Worm (Caenorhabditis elegans) whole organism, L3 larva: Measurements from ENCODE around the gene ska-3.

Experiments
- R02D3.7 ChIP-seq: fragments of 150-350 bp; optimal IDR thresholded peaks from 2 replicates; lab custom pipeline; 2014; ENCODE audit warnings: missing biosample characterization, missing genetic modification characterization
- ZK546.5 ChIP-seq: sonication (generic microtip); optimal IDR thresholded peaks from 2 replicates; lab custom pipeline; 2017; ENCODE audit warnings: missing biosample characterization, missing genetic modification characterization
- aly-2 ChIP-seq: fragments of 150-350 bp; optimal IDR thresholded peaks from 2 replicates; lab custom pipeline; 2014; ENCODE audit warnings: missing biosample characterization, missing genetic modification characterization
- ama-1 ChIP-seq: fragments of 150-350 bp; optimal IDR thresholded peaks from 2 replicates; lab custom pipeline; 2018
- ceh-16 ChIP-seq: sonication (generic microtip); optimal IDR thresholded peaks from 2 replicates; lab custom pipeline; 2017; ENCODE audit warnings: missing biosample characterization, missing genetic modification characterization
- ceh-28 ChIP-seq: fragments of 150-350 bp; optimal IDR thresholded peaks from 2 replicates; lab custom pipeline; 2014; ENCODE audit warnings: missing biosample characterization, missing genetic modification reagents, missing genetic modification characterization
- ceh-82 ChIP-seq: fragments of 150-350 bp; optimal IDR thresholded peaks from 2 replicates; lab custom pipeline; 2014; ENCODE audit warnings: missing biosample characterization, missing genetic modification characterization
- ceh-9 ChIP-seq: sonication (generic microtip); optimal IDR thresholded peaks from 2 replicates; lab custom pipeline; 2018; ENCODE audit warnings: missing biosample characterization, missing genetic modification characterization
- daf-12 ChIP-seq: fragments of 150-350 bp; optimal IDR thresholded peaks from 2 replicates; lab custom pipeline; 2014; ENCODE audit warnings: missing biosample characterization, missing genetic modification reagents, missing genetic modification characterization
- egl-27 ChIP-seq: sonication (generic microtip); optimal IDR thresholded peaks from 4 replicates; lab custom pipeline; 2017; ENCODE audit warnings: missing biosample characterization, missing genetic modification reagents, missing genetic modification characterization
- egl-5 ChIP-seq: fragments of 150-350 bp; optimal IDR thresholded peaks from 2 replicates; lab custom pipeline; 2017; ENCODE audit warnings: missing biosample characterization, missing genetic modification reagents, missing genetic modification characterization, inconsistent platforms
- elt-1 ChIP-seq: fragments of 150-350 bp; optimal IDR thresholded peaks from 2 replicates; lab custom pipeline; 2014; ENCODE audit warnings: missing biosample characterization, missing genetic modification characterization
- elt-2 ChIP-seq: sonication (generic microtip); optimal IDR thresholded peaks from 2 replicates; lab custom pipeline; 2016; ENCODE audit warnings: missing genetic modification reagents, mild to moderate bottlenecking, missing genetic modification characterization, missing compliant biosample characterization
- elt-3 ChIP-seq, 3 experiments: fragments of 150-350 bp in 1 of 3; sonication (generic microtip) in 2 of 3; optimal IDR thresholded peaks; 2 replicates in 2 of 3; 4 replicates in 1 of 3; lab custom pipeline; 2014 to 2017; ENCODE audit warnings: missing biosample characterization in 3 of 3, missing genetic modification characterization in 3 of 3
- eor-1 ChIP-seq, 2 experiments: fragments of 150-350 bp; optimal IDR thresholded peaks; 2 replicates each; lab custom pipeline; 2014 to 2018; ENCODE audit warnings: missing biosample characterization in 2 of 2, missing genetic modification characterization in 2 of 2
- fkh-10 ChIP-seq: sonication (generic microtip); optimal IDR thresholded peaks from 2 replicates; lab custom pipeline; 2017; ENCODE audit warnings: missing biosample characterization, missing genetic modification reagents, missing genetic modification characterization
- fkh-2 ChIP-seq: fragments of 150-350 bp; optimal IDR thresholded peaks from 2 replicates; lab custom pipeline; 2014; ENCODE audit warnings: missing biosample characterization, missing genetic modification reagents, missing genetic modification characterization
- fos-1 ChIP-seq: fragments of 150-350 bp; optimal IDR thresholded peaks from 2 replicates; lab custom pipeline; 2014; ENCODE audit warnings: missing biosample characterization, missing genetic modification characterization
- hmg-11 ChIP-seq: sonication (generic microtip); optimal IDR thresholded peaks from 2 replicates; lab custom pipeline; 2016; ENCODE audit warnings: missing genetic modification characterization, missing compliant biosample characterization
- jun-1 ChIP-seq: fragments of 150-350 bp; optimal IDR thresholded peaks from 2 replicates; lab custom pipeline; 2014; ENCODE audit warnings: missing biosample characterization, missing genetic modification reagents, missing genetic modification characterization
- lin-15B ChIP-seq: fragments of 150-350 bp; optimal IDR thresholded peaks from 2 replicates; lab custom pipeline; 2014; ENCODE audit warnings: missing biosample characterization, missing genetic modification characterization
- lin-39 ChIP-seq: fragments of 150-350 bp; optimal IDR thresholded peaks from 2 replicates; lab custom pipeline; 2018; ENCODE audit warnings: missing biosample characterization, missing genetic modification reagents, missing genetic modification characterization
- lsy-12 ChIP-seq: sonication (generic microtip); optimal IDR thresholded peaks from 2 replicates; lab custom pipeline; 2016; ENCODE audit warnings: mild to moderate bottlenecking, missing genetic modification characterization, missing compliant biosample characterization
- mdl-1 ChIP-seq: fragments of 150-350 bp; optimal IDR thresholded peaks from 2 replicates; lab custom pipeline; 2014; ENCODE audit warnings: missing biosample characterization, missing genetic modification characterization
- mml-1 ChIP-seq: fragments of 150-350 bp; sonication (generic microtip); optimal IDR thresholded peaks from 3 replicates; lab custom pipeline; 2014; ENCODE audit warnings: missing biosample characterization, missing genetic modification characterization
- nfya-1 ChIP-seq: sonication (generic microtip); optimal IDR thresholded peaks from 2 replicates; lab custom pipeline; 2017; ENCODE audit warnings: missing genetic modification characterization, mild to moderate bottlenecking, missing compliant biosample characterization, antibody characterized with exemption, moderate library complexity; ENCODE audit not compliant: insufficient read depth
- nhr-11 ChIP-seq: fragments of 150-350 bp; optimal IDR thresholded peaks from 2 replicates; lab custom pipeline; 2014; ENCODE audit warnings: missing biosample characterization, missing genetic modification characterization
- nhr-12 ChIP-seq: fragments of 150-350 bp; optimal IDR thresholded peaks from 2 replicates; lab custom pipeline; 2014; ENCODE audit warnings: missing biosample characterization, missing genetic modification characterization
- nhr-23 ChIP-seq: fragments of 150-350 bp; optimal IDR thresholded peaks from 2 replicates; lab custom pipeline; 2014; ENCODE audit warnings: missing biosample characterization, missing genetic modification reagents, missing genetic modification characterization
- nhr-237 ChIP-seq: fragments of 150-350 bp; optimal IDR thresholded peaks from 2 replicates; lab custom pipeline; 2014; ENCODE audit warnings: missing biosample characterization, missing genetic modification characterization
- nhr-25 ChIP-seq: sonication (generic microtip); optimal IDR thresholded peaks from 2 replicates; lab custom pipeline; 2017; ENCODE audit warnings: missing biosample characterization, missing genetic modification characterization
- nhr-28 ChIP-seq: fragments of 150-350 bp; optimal IDR thresholded peaks from 2 replicates; lab custom pipeline; 2014; ENCODE audit warnings: missing biosample characterization, missing genetic modification characterization
- nhr-43 ChIP-seq: sonication (generic microtip); optimal IDR thresholded peaks from 2 replicates; lab custom pipeline; 2016; ENCODE audit warnings: mild to moderate bottlenecking, missing genetic modification characterization, missing compliant biosample characterization; ENCODE audit not compliant: poor library complexity, severe bottlenecking
- nhr-67 ChIP-seq: fragments of 150-350 bp; optimal IDR thresholded peaks from 2 replicates; lab custom pipeline; 2014; ENCODE audit warnings: missing biosample characterization, missing genetic modification characterization
- nhr-76 ChIP-seq: fragments of 150-350 bp; sonication (generic microtip); optimal IDR thresholded peaks from 5 replicates; lab custom pipeline; 2014; ENCODE audit warnings: missing biosample characterization, missing genetic modification characterization
- nhr-77 ChIP-seq: fragments of 150-350 bp; optimal IDR thresholded peaks from 2 replicates; lab custom pipeline; 2014; ENCODE audit warnings: missing biosample characterization, missing genetic modification characterization
- pha-4 ChIP-seq: fragments of 150-350 bp; optimal IDR thresholded peaks from 2 replicates; lab custom pipeline; 2014; ENCODE audit warnings: missing biosample characterization, missing genetic modification reagents, missing genetic modification characterization
- pqm-1 ChIP-seq: fragments of 150-350 bp; optimal IDR thresholded peaks from 2 replicates; lab custom pipeline; 2017; ENCODE audit warnings: missing biosample characterization, missing genetic modification characterization, inconsistent platforms
- sea-2 ChIP-seq: fragments of 150-350 bp; sonication (generic microtip); optimal IDR thresholded peaks from 4 replicates; lab custom pipeline; 2014; ENCODE audit warnings: missing biosample characterization, missing genetic modification reagents, missing genetic modification characterization
- skn-1 ChIP-seq: fragments of 150-350 bp; optimal IDR thresholded peaks from 2 replicates; lab custom pipeline; 2014; ENCODE audit warnings: missing biosample characterization, missing genetic modification characterization
- snpc-4 ChIP-seq: fragments of 150-350 bp; optimal IDR thresholded peaks from 2 replicates; lab custom pipeline; 2014; ENCODE audit warnings: missing biosample characterization, missing genetic modification characterization
- tbx-2 ChIP-seq: sonication (generic microtip); optimal IDR thresholded peaks from 2 replicates; lab custom pipeline; 2016; ENCODE audit warnings: mild to moderate bottlenecking, missing genetic modification characterization, missing compliant biosample characterization
- unc-39 ChIP-seq: sonication (generic microtip); optimal IDR thresholded peaks from 4 replicates; lab custom pipeline; 2017; ENCODE audit warnings: missing biosample characterization, missing genetic modification characterization
- unc-62 ChIP-seq: fragments of 150-350 bp; sonication (generic microtip); optimal IDR thresholded peaks from 4 replicates; lab custom pipeline; 2014; ENCODE audit warnings: missing biosample characterization, missing genetic modification reagents, missing genetic modification characterization
- zag-1 ChIP-seq: fragments of 150-350 bp; optimal IDR thresholded peaks from 2 replicates; lab custom pipeline; 2014; ENCODE audit warnings: missing biosample characterization, missing genetic modification characterization
- ztf-11 ChIP-seq: fragments of 150-350 bp; optimal IDR thresholded peaks from 2 replicates; lab custom pipeline; 2014; ENCODE audit warnings: missing biosample characterization, missing genetic modification characterization
- ztf-4 ChIP-seq: fragments of 150-350 bp; optimal IDR thresholded peaks from 2 replicates; lab custom pipeline; 2014; ENCODE audit warnings: missing biosample characterization, missing genetic modification characterization

The ska-3 gene

DNA sequence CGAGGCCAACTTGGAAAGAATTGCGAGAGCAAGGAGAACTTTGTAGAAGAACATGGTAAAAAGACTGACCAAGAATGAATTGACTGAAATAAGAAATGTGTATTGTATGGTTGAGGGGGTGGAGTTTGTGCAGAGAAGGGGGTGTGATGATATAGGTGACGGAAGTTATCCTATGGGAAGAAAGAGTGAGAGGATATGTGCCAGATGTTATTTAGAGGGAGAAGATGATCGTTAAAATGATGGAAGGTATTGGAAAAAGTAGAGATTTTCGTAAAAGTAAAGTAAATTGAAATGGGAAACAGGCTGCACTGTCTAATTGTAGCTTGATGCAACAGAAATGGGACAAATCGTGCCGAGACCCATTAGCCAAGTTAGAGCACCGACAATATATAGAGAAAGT is 21.9 kb downstream of the ska-3 start, which contains the start of gene sdz-21:
Gene sdz-21 (minus strand): TSS at position 101 of the 400 bp plus-strand sequence.
- TF ChIP-seq nhr-237 (no peak), ceh-28 (tag; lab: Kevin White, UChicago) (no peak), ceh-82 (tag; lab: Kevin White, UChicago) (no peak), elt-1 (no peak), nhr-25 (tag; lab: Kevin White, UChicago) (no peak), nhr-67 (tag; lab: Kevin White, UChicago) (no peak), nhr-28 (tag; lab: Kevin White, UChicago) (no peak), nhr-12 (tag; lab: Kevin White, UChicago) (no peak), nhr-43 (no peak), ztf-4 (tag; lab: Kevin White, UChicago) (no peak)

DNA sequence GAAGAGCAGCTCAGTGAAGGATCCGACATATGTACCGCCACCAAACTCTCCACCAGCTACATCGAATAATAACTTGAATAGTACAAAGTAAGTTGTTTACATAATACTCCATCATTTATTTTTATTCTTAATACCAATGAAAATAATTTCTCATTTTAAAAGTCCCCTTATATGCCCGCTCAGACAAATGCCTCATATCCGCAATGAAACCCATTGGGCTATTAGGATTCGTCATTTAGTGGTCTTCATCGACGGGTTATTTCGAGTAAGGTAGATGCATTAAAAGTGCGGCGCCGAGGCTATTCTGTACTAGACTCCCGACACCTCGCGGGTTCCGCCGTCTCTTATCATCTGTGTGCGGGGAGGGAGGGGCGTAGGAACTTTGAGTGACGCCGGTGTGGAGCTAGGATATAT is 25.1 kb downstream of the ska-3 start:
- TF ChIP-seq egl-27 (tag; lab: Kevin White, UChicago) (no peak), nfya-1 (tag; lab: Kevin White, UChicago) (peak; percentile 19), unc-39 (tag; lab: Kevin White, UChicago) (no peak), daf-12 (tag; lab: Kevin White, UChicago) (no peak), aly-2 (no peak), nhr-67 (tag; lab: Kevin White, UChicago) (no peak), skn-1 (tag; lab: Kevin White, UChicago) (no peak), lin-15B (tag; lab: Kevin White, UChicago) (peak; percentile 17), fos-1 (tag; lab: Kevin White, UChicago) (no peak), jun-1 (tag; lab: Kevin White, UChicago) (no peak), ceh-82 (tag; lab: Kevin White, UChicago) (no peak), nhr-76 (tag; lab: Kevin White, UChicago) (no peak), ztf-11 (tag; lab: Kevin White, UChicago) (no peak), nhr-25 (tag; lab: Kevin White, UChicago) (peak; percentile 43), nhr-12 (tag; lab: Kevin White, UChicago) (no peak), ama-1 (lab: Kevin White, UChicago) (peak; percentile 81), ztf-4 (tag; lab: Kevin White, UChicago) (no peak), pqm-1 (tag; lab: Kevin White, UChicago) (peak; percentile 49), lin-39 (tag; lab: Kevin White, UChicago) (no peak), fkh-10 (GFP tag; lab: Kevin White, UChicago) (no peak), eor-1 (tag; optimal IDR thresholded peaks at IDR 0.05; lab: Kevin White, UChicago) (no peak), ceh-16 (tag; lab: Kevin White, UChicago) (no peak), nhr-28 (tag; lab: Kevin White, UChicago) (no peak), R02D3.7 (peak; percentile 1), nhr-23 (peak; percentile 27), egl-5 (no peak), nhr-77 (tag; lab: Kevin White, UChicago) (no peak), elt-3 (tag; optimal IDR thresholded peaks at IDR 0.05; lab: Kevin White, UChicago) (no peak), mdl-1 (tag; lab: Kevin White, UChicago) (no peak), pha-4 (tag; lab: Kevin White, UChicago) (peak; percentile 25), nhr-11 (tag; lab: Kevin White, UChicago) (no peak), fkh-2 (tag; lab: Kevin White, UChicago) (no peak), ceh-28 (tag; lab: Kevin White, UChicago) (no peak), lsy-12 (peak; percentile 71), ceh-9 (tag; lab: Kevin White, UChicago) (no peak), elt-2 (tag; lab: Kevin White, UChicago) (peak; percentile 31), unc-62 (GFP tag; lab: Kevin White, UChicago) (no peak), snpc-4 (tag; lab: Kevin White, UChicago) (peak; percentile 97), zag-1 (tag; lab: Kevin White, UChicago) (no peak), hmg-11 (peak; percentile 13), elt-1 (no peak), nhr-237 (no peak), ZK546.5 (tag; lab: Kevin White, UChicago) (no peak), sea-2 (GFP tag; lab: Kevin White, UChicago) (no peak), nhr-43 (peak; percentile 62), tbx-2 (tag; lab: Kevin White, UChicago) (no peak), mml-1 (no peak)
